Fruit fly (Drosophila melanogaster): ENCODE measurements around the gene MKP-4.

MKP-4 gene

DNA sequence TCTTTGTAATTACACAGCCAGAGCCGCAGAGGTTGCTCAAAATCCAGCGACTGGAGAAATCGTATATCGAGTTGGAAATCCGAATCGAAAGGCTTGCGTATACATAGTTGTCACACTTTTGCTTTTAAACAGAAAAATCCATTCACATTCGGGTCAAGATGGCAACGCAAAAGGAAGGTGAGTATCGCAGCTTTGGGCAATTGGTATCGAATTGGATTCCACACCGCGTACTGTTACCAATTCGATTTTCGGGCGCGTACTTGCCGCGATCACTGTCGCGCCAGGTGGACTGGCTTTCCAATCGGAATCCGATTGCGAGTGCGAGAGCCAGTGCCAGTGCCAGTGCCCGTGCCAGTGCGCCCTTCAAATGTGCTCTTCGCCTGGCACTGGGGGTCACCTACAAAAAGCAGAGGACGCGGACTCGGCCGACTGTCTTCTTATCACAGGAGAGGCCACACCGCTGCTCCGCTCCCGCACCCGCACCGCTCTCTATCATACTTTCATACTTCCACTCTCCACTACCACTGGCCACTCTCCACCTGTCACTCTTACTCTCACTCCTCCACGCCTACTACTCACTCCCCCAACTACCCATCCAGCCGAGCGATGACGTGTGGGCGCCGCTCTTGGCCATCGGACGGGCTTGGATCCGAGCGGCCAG is 44.7 kb downstream of the MKP-4 start (continued):
- TF ChIP-seq BEAF-32 (GFP tag; optimal IDR thresholded peaks at IDR 0.05) (peak; percentile 7), Deaf1 (tag; optimal IDR thresholded peaks at IDR 0.05) (peak; percentile 36)

DNA sequence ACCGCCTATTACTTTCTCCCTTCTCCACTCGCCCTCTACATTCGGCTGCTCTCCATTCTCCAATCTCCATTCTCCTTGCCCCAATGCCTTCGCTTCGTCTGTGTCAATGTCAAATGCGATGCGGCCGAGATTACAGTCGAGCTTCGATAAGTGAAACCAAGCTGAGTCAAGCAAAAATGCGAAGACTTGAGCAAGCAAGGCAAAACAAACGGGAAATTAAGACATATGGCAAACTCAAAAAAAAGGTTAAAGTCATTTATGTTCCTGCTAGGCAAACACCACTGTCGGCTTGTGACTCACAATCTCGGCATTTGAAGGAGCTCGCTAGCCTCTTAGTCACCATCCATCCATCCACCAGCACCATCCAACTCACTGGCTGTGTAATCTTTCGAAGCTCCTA is 45.5 kb downstream of the MKP-4 start:
- TF ChIP-seq CG11456 (GFP tag; IDR thresholded peaks at IDR 0.05), result peak; percentile 96
- peak; percentile 93 for TF ChIP-seq CG13424 (tag; optimal IDR thresholded peaks at IDR 0.05)
- peak; percentile 97 for TF ChIP-seq crc (GFP tag; optimal IDR thresholded peaks at IDR 0.05)
- peak; percentile 97 for TF ChIP-seq H2.0 (GFP tag; IDR thresholded peaks at IDR 0.05)
- peak; percentile 94 for TF ChIP-seq Atf6 (GFP tag; IDR thresholded peaks at IDR 0.05)
- peak; percentile 95 for TF ChIP-seq CG18599 (GFP tag; optimal IDR thresholded peaks at IDR 0.05)
- peak; percentile 97 for TF ChIP-seq CG30403 (GFP tag; optimal IDR thresholded peaks at IDR 0.05)
- peak; percentile 88 for TF ChIP-seq stc (GFP tag; IDR thresholded peaks at IDR 0.05)
- peak; percentile 95 for TF ChIP-seq seq (GFP tag; IDR thresholded peaks at IDR 0.05)
- peak; percentile 91 for TF ChIP-seq odd (GFP tag; optimal IDR thresholded peaks at IDR 0.05)
- TF ChIP-seq al (GFP tag; IDR thresholded peaks at IDR 0.05), result peak; percentile 84
- peak; percentile 97 for TF ChIP-seq CG12219 (GFP tag; optimal IDR thresholded peaks at IDR 0.05)
- peak; percentile 89 for TF ChIP-seq ac (GFP tag; optimal IDR thresholded peaks at IDR 0.05)
- no peak for TF ChIP-seq zen2 (GFP tag; IDR thresholded peaks at IDR 0.05; ENCODE audit: partially characterized antibody)
- peak; percentile 93 for TF ChIP-seq CG3065 (GFP tag; optimal IDR thresholded peaks at IDR 0.05)
- peak; percentile 98 for TF ChIP-seq CG16815 (GFP tag; optimal IDR thresholded peaks at IDR 0.05)
- TF ChIP-seq Hr78 (GFP tag; optimal IDR thresholded peaks at IDR 0.05), result peak in 1 of 2 experiments; percentile 93
- TF ChIP-seq Ets65A (GFP tag), result peak; percentile 100
- peak; percentile 98 for TF ChIP-seq chif (GFP tag; optimal IDR thresholded peaks at IDR 0.05)
- peak; percentile 78 for TF ChIP-seq CG6765 (GFP tag; optimal IDR thresholded peaks at IDR 0.05)
- no peak for TF ChIP-seq cad (GFP tag; optimal IDR thresholded peaks at IDR 0.05)
- TF ChIP-seq MBD-R2 (GFP tag; IDR thresholded peaks at IDR 0.05), result peak; percentile 83
- TF ChIP-seq lmd (GFP tag; IDR thresholded peaks at IDR 0.05), result peak; percentile 92
- TF ChIP-seq vnd (GFP tag; IDR thresholded peaks at IDR 0.05; ENCODE audit: partially characterized antibody), result no peak
- TF ChIP-seq so (GFP tag; IDR thresholded peaks at IDR 0.05), result peak; percentile 94
- peak; percentile 94 for TF ChIP-seq CG2202 (tag; optimal IDR thresholded peaks at IDR 0.05)
- TF ChIP-seq unpg (GFP tag; optimal IDR thresholded peaks at IDR 0.05), result peak; percentile 97
- TF ChIP-seq CG7271 (tag; optimal IDR thresholded peaks at IDR 0.05), result peak; percentile 59
- peak; percentile 68 for TF ChIP-seq Adf1 (GFP tag; IDR thresholded peaks at IDR 0.05)
- TF ChIP-seq CG6689 (GFP tag; IDR thresholded peaks at IDR 0.05), result peak; percentile 94
- peak; percentile 93 for TF ChIP-seq CG34376 (GFP tag; optimal IDR thresholded peaks at IDR 0.05)
- TF ChIP-seq Hmx (GFP tag; optimal IDR thresholded peaks at IDR 0.05), result no peak
- TF ChIP-seq kni (GFP tag; optimal IDR thresholded peaks at IDR 0.05), result peak; percentile 91
- peak; percentile 96 for TF ChIP-seq tio (GFP tag; optimal IDR thresholded peaks at IDR 0.05)
- TF ChIP-seq nmo (GFP tag; optimal IDR thresholded peaks at IDR 0.05), result peak; percentile 97
- peak; percentile 94 for TF ChIP-seq Six4 (GFP tag; optimal IDR thresholded peaks at IDR 0.05)
- TF ChIP-seq pita (GFP tag; optimal IDR thresholded peaks at IDR 0.05), result no peak
- TF ChIP-seq az2 (GFP tag; optimal IDR thresholded peaks at IDR 0.05), result peak; percentile 98
- TF ChIP-seq CG4854 (GFP tag; optimal IDR thresholded peaks at IDR 0.05), result peak; percentile 86
- peak; percentile 92 for TF ChIP-seq twi (tag; optimal IDR thresholded peaks at IDR 0.05)
- TF ChIP-seq CG2116 (GFP tag; optimal IDR thresholded peaks at IDR 0.05), result peak; percentile 74
- peak; percentile 98 for TF ChIP-seq corto (GFP tag; optimal IDR thresholded peaks at IDR 0.05)
- TF ChIP-seq Camta (GFP tag; optimal IDR thresholded peaks at IDR 0.05), result peak; percentile 97
- peak; percentile 96 for TF ChIP-seq CG14014 (GFP tag; IDR thresholded peaks at IDR 0.05)
- peak; percentile 88 for TF ChIP-seq CG6272 (GFP tag; IDR thresholded peaks at IDR 0.05)
- peak; percentile 95 for TF ChIP-seq CG12155 (GFP tag; optimal IDR thresholded peaks at IDR 0.05)

Data from whole organism, embryonic.